Fruit fly (Drosophila melanogaster) whole organism, prepupa: ENCODE measurements around the gene CG7182.

Experiments used
- Met ChIP-seq: fragments of 200-800 bp; sonication (Bioruptor generic); optimal IDR thresholded peaks from 3 replicates; lab custom pipeline; 2016; ENCODE audit warnings: missing biosample characterization, missing genetic modification characterization
- ss ChIP-seq, 2 experiments: fragments of 200-800 bp; sonication (Bioruptor generic); optimal IDR thresholded peaks; 2 replicates in 1 of 2; 3 replicates in 1 of 2; lab custom pipeline; 2017 to 2018; ENCODE audit warnings: mild to moderate bottlenecking in 2 of 2, missing biosample characterization in 2 of 2, missing genetic modification characterization in 2 of 2, moderate library complexity in 1 of 2

DNA sequence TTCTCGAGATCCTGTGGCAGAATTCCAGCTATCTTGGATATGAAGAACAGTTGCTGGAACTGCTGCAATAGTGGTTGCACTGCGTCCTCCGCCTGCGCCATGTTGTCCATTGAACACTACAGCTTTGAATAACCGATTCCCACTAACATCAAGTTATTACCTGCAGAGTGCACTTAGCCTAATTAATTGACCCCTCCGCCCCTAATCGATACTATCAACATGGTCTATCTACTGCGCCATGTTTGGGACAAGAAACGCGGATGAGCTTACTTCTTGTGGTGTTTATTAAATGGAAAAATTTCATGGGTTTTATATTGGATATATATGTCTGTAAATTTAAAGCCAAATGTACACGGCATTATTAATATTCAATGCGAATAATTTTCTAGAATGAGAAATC is 39.3 kb downstream of the CG7182 start, which contains the start of gene Gr66a:
- TF ChIP-seq ss (GFP tag; optimal IDR thresholded peaks at IDR 0.05; lab: Kevin White, UChicago), result no peak
- no peak for TF ChIP-seq Met (GFP tag; lab: Kevin White, UChicago)
